Fruit fly (Drosophila melanogaster) whole organism, prepupa: Measurements from ENCODE around the gene Det.

Source experiments
- Blimp-1 ChIP-seq: fragments of 200-800 bp; sonication (Bioruptor generic); optimal IDR thresholded peaks from 3 replicates; lab custom pipeline; 2017; ENCODE audit warnings: missing biosample characterization, missing genetic modification characterization, mild to moderate bottlenecking, moderate library complexity, missing genetic modification reagents
- CG10631 ChIP-seq: fragments of 200-800 bp; sonication (Bioruptor generic); optimal IDR thresholded peaks from 2 replicates; lab custom pipeline; 2016; ENCODE audit warnings: missing biosample characterization, missing genetic modification characterization
- CG10669 ChIP-seq: fragments of 200-800 bp; sonication (Bioruptor generic); optimal IDR thresholded peaks from 3 replicates; lab custom pipeline; 2018; ENCODE audit warnings: missing biosample characterization, mild to moderate bottlenecking, missing genetic modification characterization, moderate library complexity
- CG11294 ChIP-seq: fragments of 200-800 bp; sonication (Bioruptor generic); IDR thresholded peaks from 2 replicates; pipeline ENCODE4 v1.3.6; 2022; ENCODE audit warnings: missing biosample characterization, missing genetic modification characterization
- CG11762 ChIP-seq: fragments of 200-800 bp; sonication (Bioruptor generic); optimal IDR thresholded peaks from 3 replicates; lab custom pipeline; 2016; ENCODE audit warnings: missing biosample characterization, missing genetic modification characterization; ENCODE audit not compliant: insufficient read depth
- CG11902 ChIP-seq: fragments of 200-800 bp; sonication (Bioruptor generic); optimal IDR thresholded peaks from 3 replicates; lab custom pipeline; 2016; ENCODE audit warnings: missing biosample characterization, missing genetic modification characterization
- CG16779 ChIP-seq: fragments of 200-800 bp; sonication (Bioruptor generic); optimal IDR thresholded peaks from 3 replicates; lab custom pipeline; 2017; ENCODE audit warnings: missing biosample characterization, mild to moderate bottlenecking, missing genetic modification characterization
- CG31627 ChIP-seq: fragments of 200-800 bp; sonication (Bioruptor generic); optimal IDR thresholded peaks from 3 replicates; lab custom pipeline; 2016; ENCODE audit warnings: missing biosample characterization, missing genetic modification characterization
- CG34406 ChIP-seq: fragments of 200-800 bp; sonication (Bioruptor generic); optimal IDR thresholded peaks from 3 replicates; lab custom pipeline; 2016; ENCODE audit warnings: missing biosample characterization, missing genetic modification characterization
- CG6792 ChIP-seq: fragments of 200-800 bp; sonication (Bioruptor generic); optimal IDR thresholded peaks from 3 replicates; lab custom pipeline; 2016; ENCODE audit warnings: missing biosample characterization, missing genetic modification characterization
- CG6854 ChIP-seq: fragments of 200-800 bp; sonication (Bioruptor generic); optimal IDR thresholded peaks from 2 replicates; lab custom pipeline; 2017; ENCODE audit warnings: missing biosample characterization, mild to moderate bottlenecking, missing genetic modification characterization
- CG7368 ChIP-seq: fragments of 200-800 bp; sonication (Bioruptor generic); optimal IDR thresholded peaks from 3 replicates; lab custom pipeline; 2016; ENCODE audit warnings: missing biosample characterization, missing genetic modification characterization
- CG8319 ChIP-seq: fragments of 200-800 bp; sonication (Bioruptor generic); optimal IDR thresholded peaks from 3 replicates; lab custom pipeline; 2016; ENCODE audit warnings: missing biosample characterization, missing genetic modification characterization
- CG9139 ChIP-seq: fragments of 200-800 bp; sonication (Bioruptor generic); optimal IDR thresholded peaks from 3 replicates; lab custom pipeline; 2017; ENCODE audit warnings: missing biosample characterization, mild to moderate bottlenecking, missing genetic modification characterization
- Eip75B ChIP-seq: fragments of 200-800 bp; sonication (Bioruptor generic); optimal IDR thresholded peaks from 3 replicates; lab custom pipeline; 2016; ENCODE audit warnings: missing biosample characterization, missing genetic modification characterization
- Ets21C ChIP-seq: fragments of 200-800 bp; sonication (Bioruptor generic); optimal IDR thresholded peaks from 3 replicates; lab custom pipeline; 2016; ENCODE audit warnings: missing biosample characterization, missing genetic modification characterization
- Ets96B ChIP-seq: fragments of 200-800 bp; optimal IDR thresholded peaks from 2 replicates; lab custom pipeline; 2019; ENCODE audit warnings: missing biosample characterization, mild to moderate bottlenecking, missing genetic modification characterization, moderate library complexity
- Gug ChIP-seq: fragments of 200-800 bp; sonication (Bioruptor generic); IDR thresholded peaks from 2 replicates; pipeline ENCODE4 v1.3.6; 2022; ENCODE audit warnings: missing biosample characterization, missing genetic modification characterization
- Hr38 ChIP-seq: sonication (Bioruptor generic); optimal IDR thresholded peaks from 2 replicates; lab custom pipeline; 2016; ENCODE audit warnings: missing biosample characterization, missing genetic modification characterization
- Hr4 ChIP-seq: fragments of 200-800 bp; sonication (Bioruptor generic); optimal IDR thresholded peaks from 3 replicates; lab custom pipeline; 2016; ENCODE audit warnings: missing biosample characterization, missing genetic modification characterization
- Lpt ChIP-seq: fragments of 200-800 bp; sonication (Bioruptor generic); optimal IDR thresholded peaks from 3 replicates; lab custom pipeline; 2016; ENCODE audit warnings: missing biosample characterization, missing genetic modification characterization
- Met ChIP-seq: fragments of 200-800 bp; sonication (Bioruptor generic); optimal IDR thresholded peaks from 3 replicates; lab custom pipeline; 2016; ENCODE audit warnings: missing biosample characterization, missing genetic modification characterization
- OdsH ChIP-seq: fragments of 200-800 bp; sonication (Bioruptor generic); optimal IDR thresholded peaks from 3 replicates; lab custom pipeline; 2016; ENCODE audit warnings: missing biosample characterization, missing genetic modification characterization
- Smox ChIP-seq: fragments of 200-800 bp; sonication (Bioruptor generic); optimal IDR thresholded peaks from 3 replicates; lab custom pipeline; 2016; ENCODE audit warnings: missing biosample characterization, missing genetic modification characterization
- Sox102F ChIP-seq: fragments of 200-800 bp; sonication (Bioruptor generic); optimal IDR thresholded peaks from 2 replicates; lab custom pipeline; 2016; ENCODE audit warnings: missing biosample characterization, mild to moderate bottlenecking, missing genetic modification characterization
- Sox14 ChIP-seq: fragments of 200-800 bp; sonication (Bioruptor generic); optimal IDR thresholded peaks from 3 replicates; lab custom pipeline; 2016; ENCODE audit warnings: missing biosample characterization, missing genetic modification characterization
- achi ChIP-seq: fragments of 200-800 bp; sonication (Bioruptor generic); optimal IDR thresholded peaks from 3 replicates; lab custom pipeline; 2016; ENCODE audit warnings: missing biosample characterization, missing genetic modification characterization
- dac ChIP-seq: fragments of 200-800 bp; sonication (Bioruptor generic); optimal IDR thresholded peaks from 2 replicates; lab custom pipeline; 2017; ENCODE audit warnings: missing biosample characterization, mild to moderate bottlenecking, missing genetic modification characterization
- eg ChIP-seq: fragments of 200-800 bp; sonication (Bioruptor generic); IDR thresholded peaks from 3 replicates; pipeline ENCODE4 v1.3.6; 2022; ENCODE audit warnings: missing biosample characterization, missing genetic modification characterization
- esn ChIP-seq: fragments of 200-800 bp; sonication (Bioruptor generic); optimal IDR thresholded peaks from 2 replicates; lab custom pipeline; 2016; ENCODE audit warnings: missing biosample characterization, mild to moderate bottlenecking, missing genetic modification characterization, moderate library complexity
- fkh ChIP-seq: fragments of 200-800 bp; sonication (Bioruptor generic); optimal IDR thresholded peaks from 3 replicates; lab custom pipeline; 2017; ENCODE audit warnings: missing biosample characterization, mild to moderate bottlenecking, missing genetic modification characterization, moderate library complexity
- lz ChIP-seq: fragments of 200-800 bp; sonication (Bioruptor generic); optimal IDR thresholded peaks from 3 replicates; lab custom pipeline; 2016; ENCODE audit warnings: missing biosample characterization, missing genetic modification characterization
- salr ChIP-seq, 2 experiments: fragments of 200-800 bp; sonication (Bioruptor generic); optimal IDR thresholded peaks; 3 replicates each; lab custom pipeline; 2016 to 2018; ENCODE audit warnings: missing biosample characterization in 2 of 2, missing genetic modification characterization in 2 of 2, mild to moderate bottlenecking in 1 of 2
- ss ChIP-seq, 2 experiments: fragments of 200-800 bp; sonication (Bioruptor generic); optimal IDR thresholded peaks; 2 replicates in 1 of 2; 3 replicates in 1 of 2; lab custom pipeline; 2017 to 2018; ENCODE audit warnings: mild to moderate bottlenecking in 2 of 2, missing biosample characterization in 2 of 2, missing genetic modification characterization in 2 of 2, moderate library complexity in 1 of 2
- svp ChIP-seq: fragments of 200-800 bp; sonication (Bioruptor generic); peaks from one replicate; lab custom pipeline; 2016; ENCODE audit warnings: missing biosample characterization, missing genetic modification characterization
- topi ChIP-seq: fragments of 200-800 bp; sonication (Bioruptor generic); optimal IDR thresholded peaks from 3 replicates; lab custom pipeline; 2016; ENCODE audit warnings: missing biosample characterization, missing genetic modification characterization
- vri ChIP-seq: fragments of 200-800 bp; sonication (Bioruptor generic); optimal IDR thresholded peaks from 3 replicates; lab custom pipeline; 2016; ENCODE audit warnings: missing biosample characterization, mild to moderate bottlenecking, missing genetic modification characterization

The Det gene

dm6 chr3R:17133897-17134296 is 15.6 kb upstream of the Det start, which contains the start of gene CG31267:
CG31267 (plus strand) TSS chr3R:17134197.
- TF ChIP-seq lz (GFP tag; lab: Kevin White, UChicago) (no peak), svp (peak; percentile 14), ss (GFP tag; optimal IDR thresholded peaks at IDR 0.05; lab: Kevin White, UChicago) (no peak)

dm6 chr3R:17135747-17136146 is 13.7 kb upstream of the Det start, which contains the start of gene CG5246:
CG5246 (plus strand) TSS chr3R:17136111.
- TF ChIP-seq CG11294 (GFP tag; lab: Robert Waterston, UW) (no peak), fkh (GFP tag; lab: Kevin White, UChicago) (no peak), svp (peak; percentile 46), vri (GFP tag; lab: Kevin White, UChicago) (peak; percentile 45)

dm6 chr3R:17137593-17137992 is 11.9 kb upstream of the Det start, which contains the start of gene CG5255:
CG5255 (plus strand) TSS chr3R:17137893.
- TF ChIP-seq CG7368 (GFP tag; lab: Kevin White, UChicago), result no peak
- no peak for TF ChIP-seq CG10669 (GFP tag; lab: Kevin White, UChicago)
- TF ChIP-seq CG6792 (GFP tag; lab: Kevin White, UChicago), result no peak
- no peak for TF ChIP-seq CG11902 (GFP tag; lab: Kevin White, UChicago)

- TF ChIP-seq Blimp-1 (GFP tag; lab: Kevin White, UChicago), result no peak
- TF ChIP-seq salr (GFP tag; optimal IDR thresholded peaks at IDR 0.05; lab: Kevin White, UChicago), result no peak
- TF ChIP-seq CG31627 (GFP tag; lab: Kevin White, UChicago), result no peak
- TF ChIP-seq Sox14 (GFP tag; lab: Kevin White, UChicago), result no peak
- TF ChIP-seq Gug (GFP tag; lab: Robert Waterston, UW), result no peak
- TF ChIP-seq esn (GFP tag; lab: Kevin White, UChicago), result no peak
- TF ChIP-seq eg (GFP tag; lab: Robert Waterston, UW), result no peak
- no peak for TF ChIP-seq topi (GFP tag; lab: Kevin White, UChicago)
- TF ChIP-seq OdsH (GFP tag; lab: Kevin White, UChicago), result no peak
- TF ChIP-seq, all 60 proteins: peak for 0
Observed at dm6 chr3R:17138699-17139098, 10.8 kb upstream of the Det start, which contains the start of gene CG5265. CG5265 (plus strand) TSS chr3R:17138999.

dm6 chr3R:17142304-17142703 is 7.2 kb upstream of the Det start, which contains the start of gene TwdlW:
TwdlW (minus strand) TSS chr3R:17142404.
- TF ChIP-seq Hr38 (GFP tag; lab: Kevin White, UChicago), result no peak
- no peak for TF ChIP-seq Ets21C
- no peak for TF ChIP-seq CG6792 (GFP tag; lab: Kevin White, UChicago)
- no peak for TF ChIP-seq dac
- TF ChIP-seq Blimp-1 (GFP tag; lab: Kevin White, UChicago), result no peak
- no peak for TF ChIP-seq CG31627 (GFP tag; lab: Kevin White, UChicago)

- no peak for TF ChIP-seq Eip75B (GFP tag; lab: Kevin White, UChicago)
- TF ChIP-seq fkh (GFP tag; lab: Kevin White, UChicago), result no peak
- no peak for TF ChIP-seq CG16779 (tag; lab: Kevin White, UChicago)
- no peak for TF ChIP-seq CG8319 (GFP tag; lab: Kevin White, UChicago)
- peak; percentile 86 for TF ChIP-seq svp
- TF ChIP-seq lz (GFP tag; lab: Kevin White, UChicago), result no peak
- TF ChIP-seq CG9139 (GFP tag; lab: Kevin White, UChicago), result no peak
- no peak for TF ChIP-seq eg (GFP tag; lab: Robert Waterston, UW)
Observed at dm6 chr3R:17147647-17148244, 1.7 kb upstream of the Det start.

- no peak for TF ChIP-seq Ets96B (tag; lab: Kevin White, UChicago)
- TF ChIP-seq Smox (GFP tag; lab: Kevin White, UChicago), result no peak
- TF ChIP-seq CG10669 (GFP tag; lab: Kevin White, UChicago), result no peak
- TF ChIP-seq eg (GFP tag; lab: Robert Waterston, UW), result no peak
- no peak for TF ChIP-seq Sox102F (GFP tag; lab: Kevin White, UChicago)
- no peak for TF ChIP-seq Met (GFP tag; lab: Kevin White, UChicago)
- TF ChIP-seq CG9139 (GFP tag; lab: Kevin White, UChicago), result no peak
- TF ChIP-seq CG6792 (GFP tag; lab: Kevin White, UChicago), result no peak
- TF ChIP-seq Hr4 (GFP tag; lab: Kevin White, UChicago), result no peak
- TF ChIP-seq Blimp-1 (GFP tag; lab: Kevin White, UChicago), result no peak
- TF ChIP-seq CG6854 (GFP tag; lab: Kevin White, UChicago), result no peak
- no peak for TF ChIP-seq CG34406 (GFP tag; lab: Kevin White, UChicago)
- TF ChIP-seq CG11762 (GFP tag; lab: Kevin White, UChicago), result no peak
- TF ChIP-seq Lpt (GFP tag; lab: Kevin White, UChicago), result no peak
- TF ChIP-seq dac, result no peak
- TF ChIP-seq CG10631 (GFP tag; lab: Kevin White, UChicago), result no peak
- no peak for TF ChIP-seq achi (GFP tag; lab: Kevin White, UChicago)
- TF ChIP-seq lz (GFP tag; lab: Kevin White, UChicago), result no peak
Observed at dm6 chr3R:17150287-17150686, 820 bp downstream of the Det start, which contains the start of gene Smug. Smug (plus strand) TSS chr3R:17150587.
